Worm (Caenorhabditis elegans): ENCODE results near the gene nhr-152.

DNA sequence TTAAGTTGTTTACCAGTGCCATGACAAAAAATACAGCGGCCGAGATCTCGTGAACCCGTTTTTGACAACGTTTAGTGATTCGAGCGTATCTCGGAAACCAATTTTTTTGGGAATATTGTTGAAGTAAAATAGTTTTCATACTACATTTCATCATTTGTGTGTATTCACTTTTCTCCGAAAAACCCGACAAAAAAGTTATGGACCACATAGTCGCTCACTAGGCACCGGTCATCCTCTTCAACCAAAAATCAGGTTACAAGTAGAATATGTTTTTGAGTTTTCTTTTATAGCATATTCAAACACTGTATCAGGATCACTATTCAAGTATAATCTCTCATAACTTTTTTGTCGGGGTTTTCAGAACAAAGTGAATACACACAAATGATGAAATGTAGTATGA, 44.4 kb upstream of the nhr-152 start:
- TF ChIP-seq lin-39 (tag; optimal IDR thresholded peaks at IDR 0.05) (no peak), unc-62 (GFP tag; optimal IDR thresholded peaks at IDR 0.05) (no peak), fos-1 (tag; optimal IDR thresholded peaks at IDR 0.05) (no peak), elt-3 (tag; optimal IDR thresholded peaks at IDR 0.05) (no peak), egl-27 (tag; optimal IDR thresholded peaks at IDR 0.05) (no peak), nhr-11 (tag; optimal IDR thresholded peaks at IDR 0.05) (no peak), alr-1 (tag; optimal IDR thresholded peaks at IDR 0.05) (no peak)

Data from whole organism, L2 larva.